Worm (Caenorhabditis elegans) whole organism, late embryonic: ENCODE measurements around the gene F15A4.10.
A peak's percentile ranks its signal among the peaks of the same experiment; 100 is the strongest.

Experiments
- C38D4.7 ChIP-seq: fragments of 200-800 bp; sonication (Bioruptor generic); optimal IDR thresholded peaks from 2 replicates; lab custom pipeline; 2018; ENCODE audit warnings: mild to moderate bottlenecking, missing genetic modification characterization, moderate library complexity, missing compliant biosample characterization
- ahr-1 ChIP-seq: sonication (generic microtip); optimal IDR thresholded peaks from 2 replicates; lab custom pipeline; 2016; ENCODE audit warnings: missing genetic modification characterization, missing compliant biosample characterization
- ama-1 ChIP-seq: fragments of 150-350 bp; optimal IDR thresholded peaks from 2 replicates; lab custom pipeline; 2014
- ceh-14 ChIP-seq: sonication (generic microtip); optimal IDR thresholded peaks from 2 replicates; lab custom pipeline; 2016; ENCODE audit warnings: missing genotype, missing genetic modification characterization, missing compliant biosample characterization
- ceh-18 ChIP-seq: sonication (generic microtip); optimal IDR thresholded peaks from 2 replicates; lab custom pipeline; 2016; ENCODE audit warnings: missing genetic modification characterization, missing compliant biosample characterization
- ceh-22 ChIP-seq: sonication (generic microtip); optimal IDR thresholded peaks from 2 replicates; lab custom pipeline; 2017; ENCODE audit warnings: missing biosample characterization, missing genetic modification characterization
- ceh-45 ChIP-seq: fragments of 200-800 bp; sonication (Bioruptor generic); IDR thresholded peaks from 2 replicates; pipeline ENCODE4 v1.3.6; 2022; ENCODE audit warnings: missing genetic modification reagents, missing genetic modification characterization, missing compliant biosample characterization
- ceh-48 ChIP-seq: sonication (generic microtip); optimal IDR thresholded peaks from 2 replicates; lab custom pipeline; 2016; ENCODE audit warnings: missing genetic modification characterization, inconsistent platforms, missing compliant biosample characterization
- ceh-9 ChIP-seq: sonication (generic microtip); optimal IDR thresholded peaks from 2 replicates; lab custom pipeline; 2016; ENCODE audit warnings: mild to moderate bottlenecking, missing genetic modification characterization, inconsistent platforms, missing compliant biosample characterization
- dmd-4 ChIP-seq: sonication (generic microtip); optimal IDR thresholded peaks from 2 replicates; lab custom pipeline; 2016; ENCODE audit warnings: borderline replicate concordance, missing genetic modification characterization, missing compliant biosample characterization
- dve-1 ChIP-seq: sonication (generic microtip); optimal IDR thresholded peaks from 2 replicates; lab custom pipeline; 2017; ENCODE audit warnings: antibody characterized with exemption, mild to moderate bottlenecking, missing genetic modification characterization, missing compliant biosample characterization
- elt-4 ChIP-seq: sonication (generic microtip); optimal IDR thresholded peaks from 2 replicates; lab custom pipeline; 2016; ENCODE audit warnings: missing genetic modification characterization, missing compliant biosample characterization
- fkh-6 ChIP-seq: sonication (generic microtip); optimal IDR thresholded peaks from 2 replicates; lab custom pipeline; 2016; ENCODE audit warnings: missing genetic modification characterization, missing compliant biosample characterization
- gmeb-2 ChIP-seq: sonication (generic microtip); optimal IDR thresholded peaks from 2 replicates; lab custom pipeline; 2016; ENCODE audit warnings: missing genetic modification characterization, inconsistent platforms, missing compliant biosample characterization
- hlh-30 ChIP-seq: sonication (generic microtip); optimal IDR thresholded peaks from 2 replicates; lab custom pipeline; 2017; ENCODE audit warnings: antibody characterized with exemption, missing genetic modification characterization, missing compliant biosample characterization; ENCODE audit not compliant: insufficient read depth
- hlh-8 ChIP-seq: sonication (generic microtip); optimal IDR thresholded peaks from 2 replicates; lab custom pipeline; 2016; ENCODE audit warnings: missing genotype, missing genetic modification characterization, missing compliant biosample characterization
- nhr-11 ChIP-seq: fragments of 150-350 bp; optimal IDR thresholded peaks from 2 replicates; lab custom pipeline; 2014; ENCODE audit warnings: missing biosample characterization, missing genetic modification characterization
- nhr-232 ChIP-seq: sonication (generic microtip); optimal IDR thresholded peaks from 2 replicates; lab custom pipeline; 2016; ENCODE audit warnings: missing genetic modification characterization, missing compliant biosample characterization
- npax-4 ChIP-seq: sonication (generic microtip); optimal IDR thresholded peaks from 2 replicates; lab custom pipeline; 2016; ENCODE audit warnings: missing genetic modification characterization, missing compliant biosample characterization
- pax-1 ChIP-seq: fragments of 150-350 bp; optimal IDR thresholded peaks from 2 replicates; lab custom pipeline; 2014; ENCODE audit warnings: missing biosample characterization, missing genetic modification characterization
- pha-2 ChIP-seq: sonication (generic microtip); optimal IDR thresholded peaks from 2 replicates; lab custom pipeline; 2017; ENCODE audit warnings: mild to moderate bottlenecking, missing genetic modification characterization, missing compliant biosample characterization
- pha-4 ChIP-seq: fragments of 150-350 bp; optimal IDR thresholded peaks from 2 replicates; lab custom pipeline; 2018; ENCODE audit warnings: missing biosample characterization, missing genetic modification reagents, missing genetic modification characterization
- pqm-1 ChIP-seq: sonication (generic microtip); optimal IDR thresholded peaks from 2 replicates; lab custom pipeline; 2016; ENCODE audit warnings: missing genetic modification characterization, missing compliant biosample characterization
- ref-2 ChIP-seq: sonication (generic microtip); optimal IDR thresholded peaks from 2 replicates; lab custom pipeline; 2016; ENCODE audit warnings: missing genetic modification characterization, missing compliant biosample characterization
- sdc-2 ChIP-seq: sonication (generic microtip); optimal IDR thresholded peaks from 2 replicates; lab custom pipeline; 2016; ENCODE audit warnings: missing genotype, missing genetic modification characterization, missing compliant biosample characterization
- sox-2 ChIP-seq: fragments of 200-800 bp; sonication (Bioruptor generic); IDR thresholded peaks from 2 replicates; pipeline ENCODE4 v1.3.6; 2022; ENCODE audit warnings: missing genetic modification reagents, missing genetic modification characterization, missing compliant biosample characterization
- syd-9 ChIP-seq: sonication (generic microtip); optimal IDR thresholded peaks from 2 replicates; lab custom pipeline; 2016; ENCODE audit warnings: mild to moderate bottlenecking, missing genetic modification characterization, moderate library complexity, missing compliant biosample characterization
- ttx-3 ChIP-seq: sonication (generic microtip); optimal IDR thresholded peaks from 2 replicates; lab custom pipeline; 2016; ENCODE audit warnings: missing genetic modification reagents, missing genetic modification characterization, missing compliant biosample characterization
- unc-3 ChIP-seq, 2 experiments: fragments of 200-800 bp in 1 of 2; sonication (Bioruptor generic) in 1 of 2; sonication (generic microtip) in 1 of 2; conservative IDR thresholded peaks in 1 of 2; optimal IDR thresholded peaks in 1 of 2; 2 replicates each; pipeline versions ENCODE4 v1.3.6 to Lab custom; 2016 to 2022; ENCODE audit warnings: missing compliant biosample characterization in 2 of 2, missing genetic modification characterization in 2 of 2, missing genetic modification reagents in 1 of 2
- unc-42 ChIP-seq: sonication (generic microtip); optimal IDR thresholded peaks from 2 replicates; lab custom pipeline; 2016; ENCODE audit warnings: missing genotype, missing genetic modification characterization, missing compliant biosample characterization
- unc-55 ChIP-seq: sonication (generic microtip); optimal IDR thresholded peaks from 2 replicates; lab custom pipeline; 2017; ENCODE audit warnings: missing biosample characterization, missing genetic modification reagents, missing genetic modification characterization
- zip-5 ChIP-seq: sonication (generic microtip); optimal IDR thresholded peaks from 2 replicates; lab custom pipeline; 2016; ENCODE audit warnings: missing genetic modification characterization, missing compliant biosample characterization

F15A4.10 gene

DNA sequence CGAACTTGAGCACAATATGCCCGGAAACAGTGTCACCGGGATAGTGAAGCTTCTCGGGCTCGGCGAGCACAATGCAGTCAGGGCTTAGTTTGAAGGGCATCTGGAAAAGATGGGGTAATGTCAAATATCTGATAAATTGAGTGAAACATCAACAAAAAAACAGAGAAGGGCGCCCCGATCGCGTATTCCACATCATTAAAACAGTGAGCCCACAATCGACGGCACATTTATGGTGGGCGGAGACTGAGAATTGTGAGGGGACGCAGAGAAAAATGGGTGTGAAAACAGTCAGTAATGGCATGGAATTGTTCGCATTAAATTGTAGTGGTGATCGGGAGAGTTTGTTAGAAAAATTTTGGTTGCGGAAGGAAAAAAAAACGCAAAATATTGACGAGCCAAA, 4.1 kb downstream of the F15A4.10 start, which contains the start of gene arrd-9:
TSS of gene arrd-9 (minus strand) at position 101 of the 400 bp plus-strand sequence.
- TF ChIP-seq ceh-9 (tag; lab: Kevin White, UChicago) (no peak), hlh-30 (tag; lab: Kevin White, UChicago) (no peak), unc-3 (GFP tag; conservative IDR thresholded peaks at IDR 0.05; lab: Robert Waterston, UW) (no peak), unc-3 (tag; optimal IDR thresholded peaks at IDR 0.05; lab: Kevin White, UChicago) (no peak), hlh-8 (tag; lab: Kevin White, UChicago) (no peak), sdc-2 (tag; lab: Kevin White, UChicago) (no peak), ahr-1 (tag; lab: Kevin White, UChicago) (no peak), ceh-22 (no peak), dmd-4 (tag; lab: Kevin White, UChicago) (no peak), unc-42 (tag; lab: Kevin White, UChicago) (no peak), nhr-232 (tag; lab: Kevin White, UChicago) (no peak), pha-2 (no peak), ceh-14 (tag; lab: Kevin White, UChicago) (no peak), nhr-11 (tag; lab: Kevin White, UChicago) (no peak)

DNA sequence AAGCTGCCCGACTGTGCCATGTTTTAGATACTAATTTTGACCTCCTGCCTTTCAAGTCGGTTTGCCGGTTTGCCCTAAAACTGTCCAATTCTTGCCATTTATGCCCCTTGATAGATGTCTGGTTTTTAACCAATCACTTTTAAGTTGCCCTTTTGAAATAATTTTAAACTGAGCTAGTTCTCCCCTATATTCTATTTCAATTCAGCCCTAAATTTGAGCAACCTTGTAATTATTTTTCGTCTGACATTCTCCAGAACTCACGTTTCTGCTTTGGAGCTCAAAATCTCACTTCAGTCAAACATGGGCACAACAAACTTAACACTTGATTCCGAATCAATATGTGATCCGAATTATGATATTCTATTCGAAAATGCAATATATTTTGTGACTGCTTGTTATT, 11.6 kb downstream of the F15A4.10 start, which contains the start of gene srg-17:
TSS of gene srg-17 (plus strand) at position 301 of the 400 bp plus-strand sequence.
- TF ChIP-seq ama-1 (lab: Kevin White, UChicago) (no peak), ttx-3 (tag; lab: Kevin White, UChicago) (no peak), pqm-1 (no peak), sox-2 (no peak), pha-2 (no peak), unc-55 (no peak), ref-2 (tag; lab: Kevin White, UChicago) (no peak), ahr-1 (tag; lab: Kevin White, UChicago) (no peak), fkh-6 (no peak), dve-1 (tag; lab: Kevin White, UChicago) (no peak), npax-4 (tag; lab: Kevin White, UChicago) (no peak)
- TF ChIP-seq, all 69 proteins: peak for 0

DNA sequence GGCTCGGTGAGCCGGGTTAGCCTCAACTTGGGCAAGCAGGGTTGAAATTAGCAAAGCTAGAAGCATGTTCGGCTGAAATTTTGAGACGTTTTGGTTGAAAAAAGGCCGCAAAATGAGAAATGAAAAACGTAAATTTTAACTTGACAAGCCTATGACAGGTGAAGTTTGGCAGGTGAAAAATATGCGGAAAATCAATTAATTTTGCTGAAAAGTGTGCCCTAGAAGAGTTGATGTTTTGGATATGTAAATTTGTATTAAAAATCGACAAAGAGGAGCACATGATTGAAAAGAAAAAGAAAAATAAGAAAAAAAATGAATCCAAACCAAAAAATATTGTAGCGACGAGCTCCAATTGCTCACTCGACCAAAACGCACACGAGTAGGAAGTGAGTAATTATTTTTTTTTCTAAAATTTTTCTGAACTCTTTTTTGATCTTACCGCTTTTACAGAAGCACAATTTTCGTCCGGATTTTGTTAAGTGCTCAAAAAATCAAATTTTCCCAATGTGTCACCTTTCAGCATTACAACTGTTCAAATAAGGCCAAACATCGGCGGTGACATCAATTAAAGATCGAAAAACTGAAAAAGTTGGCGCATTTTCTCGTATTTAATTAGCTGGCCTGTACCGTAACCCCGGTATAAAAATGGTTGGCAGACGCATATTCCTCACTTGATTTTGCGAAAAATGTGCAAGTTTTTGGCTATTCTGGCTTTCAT, 13.7 kb downstream of the F15A4.10 start, which contains the start of the genes F15A4.5 and phat-8:
TSS of gene F15A4.5 (minus strand) at position 101 of the 718 bp plus-strand sequence.
TSS of gene phat-8 (plus strand) at position 668 of the 718 bp plus-strand sequence.
- TF ChIP-seq sox-2 (no peak), ref-2 (tag; lab: Kevin White, UChicago) (no peak), sdc-2 (tag; lab: Kevin White, UChicago) (no peak), ahr-1 (tag; lab: Kevin White, UChicago) (no peak)

DNA sequence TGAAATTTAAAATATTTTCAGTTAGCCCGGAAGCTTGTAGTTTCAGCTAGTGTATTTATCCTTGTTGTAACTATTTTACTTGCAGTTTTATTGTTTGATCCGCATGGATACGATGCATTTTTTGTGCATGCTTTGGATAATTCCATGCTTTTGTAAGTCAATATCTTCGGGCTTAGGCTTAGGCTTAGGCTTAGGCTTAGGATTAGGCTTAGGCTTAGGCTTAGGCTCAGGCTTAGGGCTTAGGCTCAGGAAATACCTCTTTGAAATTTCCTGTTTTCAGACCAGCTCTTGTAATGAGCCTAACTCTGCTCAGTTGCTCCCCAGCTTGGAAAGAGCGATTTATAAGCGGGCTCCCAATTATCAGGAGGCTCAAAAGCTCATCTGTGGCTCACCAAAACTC, 17.9 kb downstream of the F15A4.10 start, which contains the start of gene srg-16:
TSS of gene srg-16 (plus strand) at position 87 of the 400 bp plus-strand sequence.
- TF ChIP-seq ceh-48 (tag; lab: Kevin White, UChicago) (no peak), dve-1 (tag; lab: Kevin White, UChicago) (peak; percentile 55)

DNA sequence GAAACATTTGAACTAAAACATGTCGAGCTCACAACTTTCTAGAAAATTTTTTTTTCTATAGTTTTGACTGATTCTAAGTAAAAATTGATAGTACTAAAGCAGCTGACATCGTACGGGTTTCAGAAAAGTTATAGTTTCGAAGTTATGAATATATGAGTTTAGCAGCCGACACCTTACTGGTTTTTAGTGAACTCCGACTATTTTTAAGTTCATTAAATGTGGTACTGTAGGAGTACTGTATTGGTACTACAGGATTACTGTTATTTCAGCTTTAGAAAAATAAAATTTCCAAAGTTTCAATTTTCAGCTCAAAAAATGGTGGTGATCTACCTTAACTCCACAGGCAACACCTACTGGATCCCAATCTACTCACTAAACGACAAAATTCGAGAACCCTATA, 19.4 kb downstream of the F15A4.10 start, which contains the start of gene sre-37:
TSS of gene sre-37 (plus strand) at position 301 of the 400 bp plus-strand sequence.
- TF ChIP-seq gmeb-2 (tag; lab: Kevin White, UChicago) (no peak), zip-5 (tag; lab: Kevin White, UChicago) (no peak), pha-4 (tag; lab: Kevin White, UChicago) (no peak), pax-1 (tag; lab: Kevin White, UChicago) (no peak), unc-42 (tag; lab: Kevin White, UChicago) (no peak), C38D4.7 (GFP tag; lab: Kevin White, UChicago) (no peak), ahr-1 (tag; lab: Kevin White, UChicago) (no peak), ceh-45 (no peak), elt-4 (tag; lab: Kevin White, UChicago) (no peak), pha-2 (no peak), syd-9 (tag; lab: Kevin White, UChicago) (no peak), pqm-1 (no peak), fkh-6 (no peak), ceh-18 (no peak)
- TF ChIP-seq, all 69 proteins: peak for 0
